Worm (Caenorhabditis elegans): ENCODE measurements around the gene hmp-1.

Gene hmp-1

ce11 chrV:11845492-11845891 is at the start of gene hmp-1:
Gene hmp-1 (plus strand): TSS chrV:11845871.
- TF ChIP-seq efl-1 (optimal IDR thresholded peaks at IDR 0.05) (no peak), efl-1 (GFP tag; optimal IDR thresholded peaks at IDR 0.05 in 1 of 2) (peak in 1 of 2 experiments; percentile 38), C16A3.4 (tag; optimal IDR thresholded peaks at IDR 0.05) (no peak), mef-2 (tag; optimal IDR thresholded peaks at IDR 0.05) (no peak)

DNA sequence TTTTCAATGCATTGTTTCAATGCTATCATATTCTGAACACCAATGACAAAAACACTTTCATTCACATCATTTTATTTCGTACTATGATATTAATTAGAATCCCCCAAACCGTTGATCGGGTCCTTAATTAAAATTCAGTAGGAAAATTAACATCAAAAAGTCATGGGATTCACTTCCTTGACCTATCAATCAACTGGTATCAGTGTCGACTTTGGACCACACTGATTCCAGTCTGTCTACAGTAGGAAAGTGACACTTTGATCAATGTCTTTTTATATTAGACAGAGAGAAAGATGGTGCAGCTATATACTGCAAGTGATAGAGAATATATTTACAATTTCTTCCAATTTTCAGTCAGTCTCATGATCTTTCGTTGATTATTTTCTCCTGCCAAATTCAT is 49.3 kb upstream of the hmp-1 start:
- TF ChIP-seq lsy-2 (tag; optimal IDR thresholded peaks at IDR 0.05): peak in 1 of 2 experiments; percentile 58
- TF ChIP-seq nhr-19 (GFP tag; conservative IDR thresholded peaks at IDR 0.05): peak; percentile 46
- TF ChIP-seq lir-3 (tag; optimal IDR thresholded peaks at IDR 0.05; ENCODE audit: poor library complexity): peak; percentile 1
- TF ChIP-seq lin-35 (GFP tag; optimal IDR thresholded peaks at IDR 0.05): peak in 1 of 2 experiments; percentile 31
- no peak for TF ChIP-seq vab-15 (tag; optimal IDR thresholded peaks at IDR 0.05)
- peak; percentile 59 for TF ChIP-seq nhr-71 (tag; optimal IDR thresholded peaks at IDR 0.05)
- peak; percentile 39 for TF ChIP-seq unc-130 (tag; optimal IDR thresholded peaks at IDR 0.05)
- peak; percentile 28 for TF ChIP-seq blmp-1 (tag; optimal IDR thresholded peaks at IDR 0.05)
- TF ChIP-seq rnt-1 (tag; optimal IDR thresholded peaks at IDR 0.05): no peak
- no peak for TF ChIP-seq efl-3 (GFP tag; optimal IDR thresholded peaks at IDR 0.05)
- TF ChIP-seq zip-4 (GFP tag; optimal IDR thresholded peaks at IDR 0.05): no peak
- peak; percentile 91 for TF ChIP-seq nhr-85 (tag)
- peak; percentile 30 for TF ChIP-seq snu-23 (GFP tag; optimal IDR thresholded peaks at IDR 0.05)
- peak; percentile 34 for TF ChIP-seq lin-14 (GFP tag; optimal IDR thresholded peaks at IDR 0.05)
- no peak for TF ChIP-seq isw-1 (GFP tag; IDR thresholded peaks at IDR 0.05)
- TF ChIP-seq nhr-20 (tag; optimal IDR thresholded peaks at IDR 0.05): peak; percentile 60
- TF ChIP-seq tbx-2 (tag; optimal IDR thresholded peaks at IDR 0.05): peak; percentile 51
- TF ChIP-seq tlp-1 (tag; optimal IDR thresholded peaks at IDR 0.05): no peak
- 0 out of 2 replicates have a peak, but pooled peaks have one; percentile 18 for TF ChIP-seq grh-1 (GFP tag; IDR thresholded peaks at IDR 0.05)
- TF ChIP-seq skn-1 (tag; optimal IDR thresholded peaks at IDR 0.05): no peak
- no peak for TF ChIP-seq nhr-47 (tag; optimal IDR thresholded peaks at IDR 0.05)
- TF ChIP-seq elt-3 (tag; optimal IDR thresholded peaks at IDR 0.05): peak in 5 of 6 experiments; percentile 30 to 90 (median 51)

- TF ChIP-seq nhr-28 (tag; optimal IDR thresholded peaks at IDR 0.05) (no peak), hlh-4 (tag; optimal IDR thresholded peaks at IDR 0.05) (no peak), mep-1 (tag; optimal IDR thresholded peaks at IDR 0.05) (no peak), lir-3 (tag; optimal IDR thresholded peaks at IDR 0.05; ENCODE audit: poor library complexity) (no peak), nhr-85 (tag) (peak; percentile 46), blmp-1 (tag; optimal IDR thresholded peaks at IDR 0.05) (peak; percentile 60), ces-1 (GFP tag; optimal IDR thresholded peaks at IDR 0.05) (no peak), ama-1 (optimal IDR thresholded peaks at IDR 0.05) (no peak), mdl-1 (tag; optimal IDR thresholded peaks at IDR 0.05) (no peak), efl-3 (GFP tag; optimal IDR thresholded peaks at IDR 0.05) (no peak), lsy-2 (tag; optimal IDR thresholded peaks at IDR 0.05) (no peak), nhr-20 (tag; optimal IDR thresholded peaks at IDR 0.05) (peak; percentile 46), zip-4 (GFP tag; optimal IDR thresholded peaks at IDR 0.05) (no peak), egl-27 (tag; optimal IDR thresholded peaks at IDR 0.05) (no peak), efl-1 (optimal IDR thresholded peaks at IDR 0.05) (no peak), efl-1 (GFP tag; optimal IDR thresholded peaks at IDR 0.05 in 1 of 2) (peak in 1 of 2 experiments; percentile 93), nhr-84 (tag; optimal IDR thresholded peaks at IDR 0.05) (no peak), lin-14 (GFP tag; optimal IDR thresholded peaks at IDR 0.05) (peak; percentile 27), aly-2 (tag; optimal IDR thresholded peaks at IDR 0.05) (no peak), snpc-4 (tag; optimal IDR thresholded peaks at IDR 0.05) (no peak), nhr-77 (tag; optimal IDR thresholded peaks at IDR 0.05) (no peak)
These were observed 48.3 kb upstream of the hmp-1 start for ce11 chrV:11797272-11797855.

DNA sequence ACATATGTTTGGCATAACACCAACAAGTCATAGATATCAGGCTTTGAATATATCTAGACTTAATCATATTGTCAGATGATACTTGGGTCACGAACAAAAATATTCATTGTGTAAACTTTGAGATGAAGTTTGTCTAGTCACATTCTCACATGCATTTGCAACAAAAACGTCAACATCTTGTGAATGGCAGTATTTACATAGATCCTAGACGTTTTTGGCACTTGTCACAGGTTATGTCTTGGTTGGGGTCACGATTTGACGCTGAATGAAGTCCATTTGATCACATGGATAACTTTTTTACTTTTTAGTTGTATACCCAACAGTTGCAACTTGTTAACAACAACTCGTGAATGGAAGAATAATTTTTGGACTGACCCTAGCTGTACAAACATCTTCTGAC is 47.4 kb upstream of the hmp-1 start:
- TF ChIP-seq lin-14 (GFP tag; optimal IDR thresholded peaks at IDR 0.05) (peak; percentile 24), lir-3 (tag; optimal IDR thresholded peaks at IDR 0.05; ENCODE audit: poor library complexity) (peak; percentile 20), blmp-1 (tag; optimal IDR thresholded peaks at IDR 0.05) (no peak), nhr-19 (GFP tag; conservative IDR thresholded peaks at IDR 0.05) (peak; percentile 26; the same call in 1 of the 2 replicates), efl-1 (optimal IDR thresholded peaks at IDR 0.05) (no peak), efl-1 (GFP tag; optimal IDR thresholded peaks at IDR 0.05 in 1 of 2) (peak in 1 of 2 experiments; percentile 80), pag-3 (tag; optimal IDR thresholded peaks at IDR 0.05; ENCODE audit: borderline replicate concordance, insufficient read depth) (peak; percentile 77), ceh-63 (GFP tag; optimal IDR thresholded peaks at IDR 0.05) (no peak), fkh-4 (tag; optimal IDR thresholded peaks at IDR 0.05; ENCODE audit: borderline replicate concordance) (no peak), nhr-71 (tag; optimal IDR thresholded peaks at IDR 0.05) (peak; percentile 73), lin-35 (GFP tag; optimal IDR thresholded peaks at IDR 0.05) (peak in 1 of 2 experiments; percentile 53), snu-23 (GFP tag; optimal IDR thresholded peaks at IDR 0.05) (peak; percentile 21), elt-3 (tag; optimal IDR thresholded peaks at IDR 0.05) (peak in 1 of 6 experiments; percentile 19), nhr-20 (tag; optimal IDR thresholded peaks at IDR 0.05) (peak; percentile 67), nhr-85 (tag) (peak; percentile 74), sox-4 (tag; optimal IDR thresholded peaks at IDR 0.05) (no peak)

Data from whole organism, L1 larva.